ENCODE assay signal across 2 fruit fly cellular contexts in the genomic region with DNA sequence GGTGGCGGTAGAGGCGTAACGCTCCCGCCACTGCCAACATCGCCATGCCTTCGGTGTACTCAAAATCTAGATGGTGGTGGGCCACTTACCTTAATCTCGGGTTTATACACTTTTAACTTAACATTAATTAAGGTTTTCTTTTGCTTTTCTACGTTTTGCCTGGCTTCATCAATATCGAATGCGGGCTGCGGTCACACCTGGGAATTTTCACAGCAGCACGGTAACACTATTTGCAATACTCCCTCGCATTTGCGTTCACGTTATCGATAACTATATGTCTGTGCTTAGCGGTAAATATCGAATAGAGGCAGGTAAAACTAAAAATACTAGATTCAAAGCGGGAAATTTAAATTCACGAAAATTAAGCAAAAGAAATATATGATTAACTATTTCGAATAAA.
TF ChIP-seq lines count a peak whose summit lies in the region.

Bre1 (minus strand) TSS at position 226 of the 400 bp plus-strand sequence.

- TF ChIP-seq CTCF in whole organism, embryonic (GFP tag; optimal IDR thresholded peaks at IDR 0.05; lab: Kevin White, UChicago) = no peak

TF ChIP-seq in whole organism, adult, 20 proteins besides CTCF, POLR2A, EP300 and RAD21:
- TF ChIP-seq Hr96 (GFP tag; optimal IDR thresholded peaks at IDR 0.05; lab: Kevin White, UChicago) (no peak), Mnt (GFP tag; optimal IDR thresholded peaks at IDR 0.05; lab: Kevin White, UChicago) (no peak), bab1 (GFP tag; optimal IDR thresholded peaks at IDR 0.05; lab: Kevin White, UChicago) (peak; percentile 24), CG5204 (GFP tag; optimal IDR thresholded peaks at IDR 0.05; lab: Kevin White, UChicago) (no peak), CG33017 (tag; optimal IDR thresholded peaks at IDR 0.05; lab: Kevin White, UChicago) (no peak), tj (GFP tag; optimal IDR thresholded peaks at IDR 0.05; lab: Kevin White, UChicago) (no peak), cnc (optimal IDR thresholded peaks at IDR 0.05; lab: Kevin White, UChicago) (no peak), CG14711 (tag; optimal IDR thresholded peaks at IDR 0.05; lab: Kevin White, UChicago) (peak; percentile 4), CG1620 (GFP tag; optimal IDR thresholded peaks at IDR 0.05; lab: Kevin White, UChicago) (no peak), cic (GFP tag; optimal IDR thresholded peaks at IDR 0.05; lab: Kevin White, UChicago) (no peak), ovo (GFP tag; optimal IDR thresholded peaks at IDR 0.05; lab: Kevin White, UChicago) (no peak), CG7101 (tag; optimal IDR thresholded peaks at IDR 0.05; lab: Kevin White, UChicago) (no peak), pad (GFP tag; optimal IDR thresholded peaks at IDR 0.05; lab: Kevin White, UChicago) (no peak), kay (GFP tag; lab: Kevin White, UChicago; ENCODE audit: borderline replicate concordance) (no peak), CG7045 (GFP tag; optimal IDR thresholded peaks at IDR 0.05; lab: Kevin White, UChicago) (no peak)

TF ChIP-seq in whole organism, embryonic, 481 proteins besides CTCF, POLR2A, EP300 and RAD21 (continues in another document):
- TF ChIP-seq CG11560 (tag; IDR thresholded peaks at IDR 0.05; lab: Robert Waterston, UW) (peak; percentile 97), CG31365 (tag; optimal IDR thresholded peaks at IDR 0.05; lab: Kevin White, UChicago) (no peak), Dll (GFP tag; IDR thresholded peaks at IDR 0.05; lab: Robert Waterston, UW; ENCODE audit: partially characterized antibody) (peak; percentile 77), HLH4C (GFP tag; IDR thresholded peaks at IDR 0.05; lab: Robert Waterston, UW; ENCODE audit: partially characterized antibody) (peak; percentile 58), Myb (GFP tag; optimal IDR thresholded peaks at IDR 0.05; lab: Kevin White, UChicago) (peak; percentile 31), CG13287 (GFP tag; IDR thresholded peaks at IDR 0.05; lab: Robert Waterston, UW; ENCODE audit: partially characterized antibody) (peak; percentile 87), jigr1 (GFP tag; IDR thresholded peaks at IDR 0.05; lab: Robert Waterston, UW) (no peak), lilli (GFP tag; optimal IDR thresholded peaks at IDR 0.05; lab: Kevin White, UChicago) (no peak), Camta (GFP tag; optimal IDR thresholded peaks at IDR 0.05; lab: Kevin White, UChicago) (no peak), CG10147 (GFP tag; optimal IDR thresholded peaks at IDR 0.05; lab: Kevin White, UChicago) (peak; percentile 15), CG12659 (GFP tag; optimal IDR thresholded peaks at IDR 0.05; lab: Kevin White, UChicago) (peak; percentile 64), fu2 (GFP tag; optimal IDR thresholded peaks at IDR 0.05; lab: Kevin White, UChicago) (no peak), Sin3A (optimal IDR thresholded peaks at IDR 0.05; lab: Kevin White, UChicago) (peak; percentile 74), inv (GFP tag; IDR thresholded peaks at IDR 0.05; lab: Robert Waterston, UW; ENCODE audit: partially characterized antibody) (peak; percentile 41; the same call in 1 of the 2 replicates), CG15269 (tag; optimal IDR thresholded peaks at IDR 0.05; lab: Kevin White, UChicago) (no peak), CG7928 (GFP tag; optimal IDR thresholded peaks at IDR 0.05; lab: Kevin White, UChicago) (no peak), CG17829 (tag; optimal IDR thresholded peaks at IDR 0.05; lab: Kevin White, UChicago) (peak; percentile 38), Fer1 (GFP tag; optimal IDR thresholded peaks at IDR 0.05; lab: Kevin White, UChicago) (peak; percentile 34), CG2202 (tag; optimal IDR thresholded peaks at IDR 0.05; lab: Kevin White, UChicago) (no peak), Six4 (GFP tag; optimal IDR thresholded peaks at IDR 0.05; lab: Kevin White, UChicago) (no peak), zen (tag; optimal IDR thresholded peaks at IDR 0.05; lab: Kevin White, UChicago) (peak; percentile 32), dm (GFP tag; optimal IDR thresholded peaks at IDR 0.05; lab: Kevin White, UChicago) (peak; percentile 33), Stat92E (GFP tag; optimal IDR thresholded peaks at IDR 0.05; lab: Kevin White, UChicago) (peak in 1 of 3 experiments; percentile 50), nerfin-2 (GFP tag; IDR thresholded peaks at IDR 0.05; lab: Robert Waterston, UW; ENCODE audit: partially characterized antibody) (peak; percentile 52), Dbx (GFP tag; IDR thresholded peaks at IDR 0.05; lab: Robert Waterston, UW) (0 out of 3 replicates have a peak, but pooled peaks have one; percentile 15), trem (tag; optimal IDR thresholded peaks at IDR 0.05; lab: Kevin White, UChicago) (peak; percentile 82), Lhr (GFP tag; optimal IDR thresholded peaks at IDR 0.05; lab: Kevin White, UChicago) (peak; percentile 16), B-H1 (GFP tag; IDR thresholded peaks at IDR 0.05; lab: Robert Waterston, UW) (no peak), CG16863 (GFP tag; optimal IDR thresholded peaks at IDR 0.05; lab: Kevin White, UChicago) (no peak), chn (GFP tag; optimal IDR thresholded peaks at IDR 0.05; lab: Kevin White, UChicago) (no peak), E2f2 (GFP tag; IDR thresholded peaks at IDR 0.05; lab: Robert Waterston, UW) (peak; percentile 97), phol (tag; optimal IDR thresholded peaks at IDR 0.05; lab: Kevin White, UChicago) (peak; percentile 72), Lpt (GFP tag; optimal IDR thresholded peaks at IDR 0.05; lab: Kevin White, UChicago) (no peak), CG17568 (GFP tag; optimal IDR thresholded peaks at IDR 0.05; lab: Kevin White, UChicago) (no peak), B-H2 (GFP tag; optimal IDR thresholded peaks at IDR 0.05; lab: Kevin White, UChicago) (peak; percentile 11), Ets97D (GFP tag; optimal IDR thresholded peaks at IDR 0.05; lab: Kevin White, UChicago) (peak; percentile 73), CG11695 (GFP tag; IDR thresholded peaks at IDR 0.05; lab: Robert Waterston, UW) (no peak), Med (GFP tag; lab: Kevin White, UChicago) (peak; percentile 50), CG9797 (GFP tag; optimal IDR thresholded peaks at IDR 0.05; lab: Kevin White, UChicago) (peak; percentile 99), CG1603 (tag; optimal IDR thresholded peaks at IDR 0.05; lab: Kevin White, UChicago) (peak; percentile 75), knrl (GFP tag; IDR thresholded peaks at IDR 0.05; lab: Robert Waterston, UW; ENCODE audit: partially characterized antibody) (peak; percentile 75), YL-1 (GFP tag; optimal IDR thresholded peaks at IDR 0.05; lab: Kevin White, UChicago) (peak; percentile 74), CG16813 (GFP tag; IDR thresholded peaks at IDR 0.05; lab: Robert Waterston, UW; ENCODE audit: partially characterized antibody) (peak; percentile 77), HmgZ (tag; optimal IDR thresholded peaks at IDR 0.05; lab: Kevin White, UChicago) (peak; percentile 63), hbn (GFP tag; IDR thresholded peaks at IDR 0.05; lab: Robert Waterston, UW; ENCODE audit: partially characterized antibody) (peak; percentile 78), Scr (GFP tag; IDR thresholded peaks at IDR 0.05; lab: Robert Waterston, UW; ENCODE audit: partially characterized antibody) (peak; percentile 67), CG10267 (tag; optimal IDR thresholded peaks at IDR 0.05; lab: Kevin White, UChicago) (peak; percentile 71), vvl (GFP tag; IDR thresholded peaks at IDR 0.05; lab: Robert Waterston, UW) (0 out of 2 replicates have a peak, but pooled peaks have one; percentile 22), gce (GFP tag; IDR thresholded peaks at IDR 0.05; lab: Robert Waterston, UW) (no peak), CG4617 (GFP tag; optimal IDR thresholded peaks at IDR 0.05; lab: Kevin White, UChicago; ENCODE audit: borderline replicate concordance) (peak; percentile 93), zen2 (GFP tag; IDR thresholded peaks at IDR 0.05; lab: Robert Waterston, UW; ENCODE audit: partially characterized antibody) (peak; percentile 58; the same call in 2 of the 3 replicates), nerfin-1 (tag; optimal IDR thresholded peaks at IDR 0.05; lab: Kevin White, UChicago) (peak; percentile 1), bbx (GFP tag; IDR thresholded peaks at IDR 0.05; lab: Robert Waterston, UW; ENCODE audit: partially characterized antibody) (peak; percentile 85), CG13775 (GFP tag; optimal IDR thresholded peaks at IDR 0.05; lab: Kevin White, UChicago) (no peak), CG14710 (tag; optimal IDR thresholded peaks at IDR 0.05; lab: Kevin White, UChicago) (peak; percentile 63), sens (GFP tag; lab: Kevin White, UChicago) (peak; percentile 83), CG7963 (GFP tag; IDR thresholded peaks at IDR 0.05; lab: Robert Waterston, UW; ENCODE audit: partially characterized antibody) (peak; percentile 53; the same call in 1 of the 3 replicates), nom (GFP tag; optimal IDR thresholded peaks at IDR 0.05; lab: Kevin White, UChicago) (no peak), sug (tag; optimal IDR thresholded peaks at IDR 0.05; lab: Kevin White, UChicago) (peak; percentile 9), CG34422 (GFP tag; IDR thresholded peaks at IDR 0.05; lab: Robert Waterston, UW) (peak; percentile 33; the same call in 1 of the 3 replicates), Opbp (GFP tag; IDR thresholded peaks at IDR 0.05; lab: Robert Waterston, UW; ENCODE audit: partially characterized antibody) (peak; percentile 82), MBD-R2 (GFP tag; IDR thresholded peaks at IDR 0.05; lab: Robert Waterston, UW) (peak; percentile 82), CG1792 (GFP tag; optimal IDR thresholded peaks at IDR 0.05; lab: Kevin White, UChicago) (peak; percentile 1), ken (GFP tag; IDR thresholded peaks at IDR 0.05; lab: Robert Waterston, UW) (no peak), pzg (GFP tag; optimal IDR thresholded peaks at IDR 0.05; lab: Kevin White, UChicago) (peak; percentile 98), Pdp1 (GFP tag; optimal IDR thresholded peaks at IDR 0.05; lab: Kevin White, UChicago) (peak in 1 of 2 experiments; percentile 43), gcm (GFP tag; optimal IDR thresholded peaks at IDR 0.05; lab: Kevin White, UChicago) (peak; percentile 45), tna (GFP tag; IDR thresholded peaks at IDR 0.05; lab: Robert Waterston, UW; ENCODE audit: partially characterized antibody) (peak; percentile 53), gro (GFP tag; optimal IDR thresholded peaks at IDR 0.05; lab: Kevin White, UChicago) (peak; percentile 39), CoRest (tag; optimal IDR thresholded peaks at IDR 0.05; lab: Kevin White, UChicago) (peak; percentile 24)
